Fruit fly (Drosophila melanogaster) whole organism, prepupa: ENCODE data around the gene CG9806.

Experiments
- CG10631 ChIP-seq: fragments of 200-800 bp; sonication (Bioruptor generic); optimal IDR thresholded peaks from 2 replicates; lab custom pipeline; 2016; ENCODE audit warnings: missing biosample characterization, missing genetic modification characterization
- CG10669 ChIP-seq: fragments of 200-800 bp; sonication (Bioruptor generic); optimal IDR thresholded peaks from 3 replicates; lab custom pipeline; 2018; ENCODE audit warnings: missing biosample characterization, mild to moderate bottlenecking, missing genetic modification characterization, moderate library complexity
- CG11294 ChIP-seq: fragments of 200-800 bp; sonication (Bioruptor generic); IDR thresholded peaks from 2 replicates; pipeline ENCODE4 v1.3.6; 2022; ENCODE audit warnings: missing biosample characterization, missing genetic modification characterization
- CG11762 ChIP-seq: fragments of 200-800 bp; sonication (Bioruptor generic); optimal IDR thresholded peaks from 3 replicates; lab custom pipeline; 2016; ENCODE audit warnings: missing biosample characterization, missing genetic modification characterization; ENCODE audit not compliant: insufficient read depth
- CG11902 ChIP-seq: fragments of 200-800 bp; sonication (Bioruptor generic); optimal IDR thresholded peaks from 3 replicates; lab custom pipeline; 2016; ENCODE audit warnings: missing biosample characterization, missing genetic modification characterization
- CG15336 ChIP-seq: fragments of 200-800 bp; sonication (Bioruptor generic); IDR thresholded peaks from 2 replicates; pipeline ENCODE4 v1.3.6; 2022; ENCODE audit warnings: missing biosample characterization, missing genetic modification characterization
- CG1621 ChIP-seq: fragments of 200-800 bp; sonication (Bioruptor generic); optimal IDR thresholded peaks from 3 replicates; lab custom pipeline; 2018; ENCODE audit warnings: missing biosample characterization, mild to moderate bottlenecking, missing genetic modification characterization
- CG16779 ChIP-seq: fragments of 200-800 bp; sonication (Bioruptor generic); optimal IDR thresholded peaks from 3 replicates; lab custom pipeline; 2017; ENCODE audit warnings: missing biosample characterization, mild to moderate bottlenecking, missing genetic modification characterization
- CG31627 ChIP-seq: fragments of 200-800 bp; sonication (Bioruptor generic); optimal IDR thresholded peaks from 3 replicates; lab custom pipeline; 2016; ENCODE audit warnings: missing biosample characterization, missing genetic modification characterization
- CG32006 ChIP-seq: fragments of 200-800 bp; sonication (Bioruptor generic); optimal IDR thresholded peaks from 3 replicates; lab custom pipeline; 2017; ENCODE audit warnings: missing biosample characterization, mild to moderate bottlenecking, missing genetic modification characterization
- CG3919 ChIP-seq: fragments of 200-800 bp; sonication (Bioruptor generic); optimal IDR thresholded peaks from 3 replicates; lab custom pipeline; 2016; ENCODE audit warnings: missing biosample characterization, missing genetic modification characterization
- CG4318 ChIP-seq: fragments of 200-800 bp; sonication (Bioruptor generic); optimal IDR thresholded peaks from 3 replicates; lab custom pipeline; 2017; ENCODE audit warnings: missing biosample characterization, mild to moderate bottlenecking, missing genetic modification characterization
- CG6276 ChIP-seq: fragments of 200-800 bp; sonication (Bioruptor generic); optimal IDR thresholded peaks from 2 replicates; lab custom pipeline; 2017; ENCODE audit warnings: missing biosample characterization, mild to moderate bottlenecking, missing genetic modification characterization
- CG6792 ChIP-seq: fragments of 200-800 bp; sonication (Bioruptor generic); optimal IDR thresholded peaks from 3 replicates; lab custom pipeline; 2016; ENCODE audit warnings: missing biosample characterization, missing genetic modification characterization
- CG6854 ChIP-seq: fragments of 200-800 bp; sonication (Bioruptor generic); optimal IDR thresholded peaks from 2 replicates; lab custom pipeline; 2017; ENCODE audit warnings: missing biosample characterization, mild to moderate bottlenecking, missing genetic modification characterization
- CG7368 ChIP-seq: fragments of 200-800 bp; sonication (Bioruptor generic); optimal IDR thresholded peaks from 3 replicates; lab custom pipeline; 2016; ENCODE audit warnings: missing biosample characterization, missing genetic modification characterization
- CG8319 ChIP-seq: fragments of 200-800 bp; sonication (Bioruptor generic); optimal IDR thresholded peaks from 3 replicates; lab custom pipeline; 2016; ENCODE audit warnings: missing biosample characterization, missing genetic modification characterization
- CG9139 ChIP-seq: fragments of 200-800 bp; sonication (Bioruptor generic); optimal IDR thresholded peaks from 3 replicates; lab custom pipeline; 2017; ENCODE audit warnings: missing biosample characterization, mild to moderate bottlenecking, missing genetic modification characterization
- Eip75B ChIP-seq: fragments of 200-800 bp; sonication (Bioruptor generic); optimal IDR thresholded peaks from 3 replicates; lab custom pipeline; 2016; ENCODE audit warnings: missing biosample characterization, missing genetic modification characterization
- Eip78C ChIP-seq: fragments of 200-800 bp; sonication (Bioruptor generic); peaks from one replicate; lab custom pipeline; 2016; ENCODE audit warnings: missing biosample characterization, missing genetic modification characterization
- Eip93F ChIP-seq: fragments of 200-800 bp; sonication (Bioruptor generic); optimal IDR thresholded peaks from 2 replicates; lab custom pipeline; 2016; ENCODE audit warnings: missing biosample characterization, mild to moderate bottlenecking, missing genetic modification characterization
- Ets21C ChIP-seq: fragments of 200-800 bp; sonication (Bioruptor generic); optimal IDR thresholded peaks from 3 replicates; lab custom pipeline; 2016; ENCODE audit warnings: missing biosample characterization, missing genetic modification characterization
- Ets96B ChIP-seq: fragments of 200-800 bp; optimal IDR thresholded peaks from 2 replicates; lab custom pipeline; 2019; ENCODE audit warnings: missing biosample characterization, mild to moderate bottlenecking, missing genetic modification characterization, moderate library complexity
- Gug ChIP-seq: fragments of 200-800 bp; sonication (Bioruptor generic); IDR thresholded peaks from 2 replicates; pipeline ENCODE4 v1.3.6; 2022; ENCODE audit warnings: missing biosample characterization, missing genetic modification characterization
- Hr39 ChIP-seq: fragments of 200-800 bp; sonication (Bioruptor generic); optimal IDR thresholded peaks from 2 replicates; lab custom pipeline; 2016; ENCODE audit warnings: missing biosample characterization, missing genetic modification characterization
- Lpt ChIP-seq: fragments of 200-800 bp; sonication (Bioruptor generic); optimal IDR thresholded peaks from 3 replicates; lab custom pipeline; 2016; ENCODE audit warnings: missing biosample characterization, missing genetic modification characterization
- Met ChIP-seq: fragments of 200-800 bp; sonication (Bioruptor generic); optimal IDR thresholded peaks from 3 replicates; lab custom pipeline; 2016; ENCODE audit warnings: missing biosample characterization, missing genetic modification characterization
- OdsH ChIP-seq: fragments of 200-800 bp; sonication (Bioruptor generic); optimal IDR thresholded peaks from 3 replicates; lab custom pipeline; 2016; ENCODE audit warnings: missing biosample characterization, missing genetic modification characterization
- Sox102F ChIP-seq: fragments of 200-800 bp; sonication (Bioruptor generic); optimal IDR thresholded peaks from 2 replicates; lab custom pipeline; 2016; ENCODE audit warnings: missing biosample characterization, mild to moderate bottlenecking, missing genetic modification characterization
- Sox14 ChIP-seq: fragments of 200-800 bp; sonication (Bioruptor generic); optimal IDR thresholded peaks from 3 replicates; lab custom pipeline; 2016; ENCODE audit warnings: missing biosample characterization, missing genetic modification characterization
- Sox15 ChIP-seq: fragments of 200-800 bp; sonication (Bioruptor generic); optimal IDR thresholded peaks from 3 replicates; lab custom pipeline; 2016; ENCODE audit warnings: missing biosample characterization, missing genetic modification characterization
- achi ChIP-seq: fragments of 200-800 bp; sonication (Bioruptor generic); optimal IDR thresholded peaks from 3 replicates; lab custom pipeline; 2016; ENCODE audit warnings: missing biosample characterization, missing genetic modification characterization
- acj6 ChIP-seq: fragments of 200-800 bp; sonication (Bioruptor generic); optimal IDR thresholded peaks from 3 replicates; lab custom pipeline; 2016; ENCODE audit warnings: missing biosample characterization, missing genetic modification characterization
- cyc ChIP-seq: fragments of 200-800 bp; sonication (Bioruptor generic); optimal IDR thresholded peaks from 3 replicates; lab custom pipeline; 2016; ENCODE audit warnings: missing biosample characterization, missing genetic modification characterization
- dac ChIP-seq: fragments of 200-800 bp; sonication (Bioruptor generic); optimal IDR thresholded peaks from 2 replicates; lab custom pipeline; 2017; ENCODE audit warnings: missing biosample characterization, mild to moderate bottlenecking, missing genetic modification characterization
- esn ChIP-seq: fragments of 200-800 bp; sonication (Bioruptor generic); optimal IDR thresholded peaks from 2 replicates; lab custom pipeline; 2016; ENCODE audit warnings: missing biosample characterization, mild to moderate bottlenecking, missing genetic modification characterization, moderate library complexity
- fd59A ChIP-seq: fragments of 200-800 bp; sonication (Bioruptor generic); optimal IDR thresholded peaks from 2 replicates; lab custom pipeline; 2017; ENCODE audit warnings: missing biosample characterization, mild to moderate bottlenecking, missing genetic modification characterization, missing genetic modification reagents
- fd85E ChIP-seq: fragments of 200-800 bp; sonication (Bioruptor generic); optimal IDR thresholded peaks from 3 replicates; lab custom pipeline; 2016; ENCODE audit warnings: missing biosample characterization, missing genetic modification characterization
- net ChIP-seq: fragments of 200-800 bp; sonication (Bioruptor generic); optimal IDR thresholded peaks from 3 replicates; lab custom pipeline; 2016; ENCODE audit warnings: missing biosample characterization, missing genetic modification characterization
- pdm3 ChIP-seq: fragments of 200-800 bp; sonication (Bioruptor generic); optimal IDR thresholded peaks from 3 replicates; lab custom pipeline; 2016; ENCODE audit warnings: missing biosample characterization, missing genetic modification characterization
- salr ChIP-seq, 2 experiments: fragments of 200-800 bp; sonication (Bioruptor generic); optimal IDR thresholded peaks; 3 replicates each; lab custom pipeline; 2016 to 2018; ENCODE audit warnings: missing biosample characterization in 2 of 2, missing genetic modification characterization in 2 of 2, mild to moderate bottlenecking in 1 of 2
- spab ChIP-seq: fragments of 200-800 bp; sonication (Bioruptor generic); optimal IDR thresholded peaks from 2 replicates; lab custom pipeline; 2017; ENCODE audit warnings: missing biosample characterization, mild to moderate bottlenecking, missing genetic modification characterization, missing genetic modification reagents
- ss ChIP-seq, 2 experiments: fragments of 200-800 bp; sonication (Bioruptor generic); optimal IDR thresholded peaks; 2 replicates in 1 of 2; 3 replicates in 1 of 2; lab custom pipeline; 2017 to 2018; ENCODE audit warnings: mild to moderate bottlenecking in 2 of 2, missing biosample characterization in 2 of 2, missing genetic modification characterization in 2 of 2, moderate library complexity in 1 of 2
- svp ChIP-seq: fragments of 200-800 bp; sonication (Bioruptor generic); peaks from one replicate; lab custom pipeline; 2016; ENCODE audit warnings: missing biosample characterization, missing genetic modification characterization
- vri ChIP-seq: fragments of 200-800 bp; sonication (Bioruptor generic); optimal IDR thresholded peaks from 3 replicates; lab custom pipeline; 2016; ENCODE audit warnings: missing biosample characterization, mild to moderate bottlenecking, missing genetic modification characterization

The CG9806 gene

DNA sequence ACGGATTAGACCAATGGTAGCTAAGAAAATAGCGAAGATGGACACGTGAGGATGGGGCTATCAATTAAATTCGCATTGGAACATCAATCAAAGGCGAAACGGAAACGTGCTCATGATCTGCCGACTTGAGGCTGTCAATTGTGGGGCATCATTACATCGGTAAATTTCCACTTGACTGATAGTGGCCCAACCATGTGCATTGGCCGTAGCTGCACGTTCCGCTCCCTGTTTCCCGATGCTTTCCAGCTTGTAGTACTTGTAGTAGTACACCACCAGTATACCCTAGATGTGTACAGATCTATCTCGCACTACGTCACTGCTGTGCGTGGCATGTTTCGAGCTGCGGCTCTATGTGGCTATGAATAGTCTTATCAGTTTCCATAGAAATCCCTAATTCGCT, 27.6 kb downstream of the CG9806 start:
- no peak for TF ChIP-seq CG32006 (GFP tag; lab: Kevin White, UChicago)
- peak; percentile 51 for TF ChIP-seq svp (GFP tag; lab: Kevin White, UChicago)

dm6 chrX:10595813-10596212, 31.1 kb downstream of the CG9806 start, which contains the start of the genes Hmr and CG2124:
TSS of gene Hmr (minus strand) at chrX:10595855.
TSS of gene CG2124 (plus strand) at chrX:10596122.
- TF ChIP-seq Eip93F (GFP tag; lab: Kevin White, UChicago) (no peak), CG6854 (GFP tag; lab: Kevin White, UChicago) (no peak), fd59A (GFP tag; lab: Kevin White, UChicago) (no peak), vri (no peak), Ets21C (GFP tag; lab: Kevin White, UChicago) (no peak), CG31627 (GFP tag; lab: Kevin White, UChicago) (no peak), svp (GFP tag; lab: Kevin White, UChicago) (no peak), CG11762 (GFP tag; lab: Kevin White, UChicago) (no peak), Gug (GFP tag; lab: Robert Waterston, UW) (no peak), CG1621 (tag; lab: Kevin White, UChicago) (no peak), net (GFP tag; lab: Kevin White, UChicago) (no peak), achi (GFP tag; lab: Kevin White, UChicago) (no peak), cyc (GFP tag; lab: Kevin White, UChicago) (no peak), salr (GFP tag; optimal IDR thresholded peaks at IDR 0.05; lab: Kevin White, UChicago) (no peak), CG32006 (GFP tag; lab: Kevin White, UChicago) (no peak), Eip78C (GFP tag; lab: Kevin White, UChicago) (no peak), acj6 (GFP tag; lab: Kevin White, UChicago) (no peak)

DNA sequence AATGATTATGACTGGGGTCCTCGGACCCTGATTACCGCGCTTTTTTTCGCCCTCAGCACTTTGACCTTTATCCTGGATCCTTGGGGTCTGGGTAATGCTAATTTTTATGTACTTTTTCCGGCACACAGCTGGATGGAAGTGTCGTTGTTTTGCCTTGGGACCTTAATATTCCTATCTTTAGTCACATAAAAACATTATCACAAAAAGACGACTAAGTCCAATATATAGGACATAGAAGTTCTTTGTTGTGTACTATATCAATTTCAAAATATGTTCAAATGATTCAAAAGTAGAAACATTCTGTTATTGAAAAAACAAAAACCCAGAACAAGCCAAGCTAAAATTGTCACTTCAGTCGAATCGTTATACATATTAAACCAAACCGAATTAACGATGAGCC, 38.1 kb downstream of the CG9806 start, which contains the start of gene Rab9D:
Rab9D (plus strand) TSS at position 301 of the 400 bp plus-strand sequence.
- no peak for TF ChIP-seq Ets21C (GFP tag; lab: Kevin White, UChicago)
- no peak for TF ChIP-seq Eip78C (GFP tag; lab: Kevin White, UChicago)
- no peak for TF ChIP-seq Met
- no peak for TF ChIP-seq ss (GFP tag; optimal IDR thresholded peaks at IDR 0.05; lab: Kevin White, UChicago)
- TF ChIP-seq esn (GFP tag; lab: Kevin White, UChicago): no peak
- TF ChIP-seq CG8319: no peak
- no peak for TF ChIP-seq net (GFP tag; lab: Kevin White, UChicago)
- TF ChIP-seq CG11294: no peak
- no peak for TF ChIP-seq Hr39 (GFP tag; lab: Kevin White, UChicago)
- TF ChIP-seq achi (GFP tag; lab: Kevin White, UChicago): no peak
- TF ChIP-seq CG10669 (GFP tag; lab: Kevin White, UChicago): no peak
- no peak for TF ChIP-seq fd59A (GFP tag; lab: Kevin White, UChicago)
- TF ChIP-seq CG4318 (GFP tag; lab: Kevin White, UChicago): no peak
- no peak for TF ChIP-seq CG6276

- TF ChIP-seq Sox14 (GFP tag; lab: Kevin White, UChicago): peak; percentile 71
- no peak for TF ChIP-seq OdsH
- TF ChIP-seq CG11294: peak; percentile 71
- no peak for TF ChIP-seq fd85E (GFP tag; lab: Kevin White, UChicago)
- peak; percentile 73 for TF ChIP-seq CG3919
- peak; percentile 79 for TF ChIP-seq CG6276
- TF ChIP-seq spab: no peak
- TF ChIP-seq Eip93F (GFP tag; lab: Kevin White, UChicago): no peak
- peak; percentile 80 for TF ChIP-seq CG15336
- TF ChIP-seq CG6792 (GFP tag; lab: Kevin White, UChicago): peak; percentile 55
- TF ChIP-seq CG9139 (GFP tag; lab: Kevin White, UChicago): peak; percentile 23
- TF ChIP-seq CG7368 (GFP tag; lab: Kevin White, UChicago): peak; percentile 53
- TF ChIP-seq CG16779: peak; percentile 58
- peak; percentile 21 for TF ChIP-seq dac (GFP tag; lab: Kevin White, UChicago)
- TF ChIP-seq CG4318 (GFP tag; lab: Kevin White, UChicago): no peak
- no peak for TF ChIP-seq Sox102F
- TF ChIP-seq acj6 (GFP tag; lab: Kevin White, UChicago): peak; percentile 76
- peak; percentile 67 for TF ChIP-seq CG10669 (GFP tag; lab: Kevin White, UChicago)
- peak; percentile 40 for TF ChIP-seq Sox15
- peak; percentile 45 for TF ChIP-seq CG11902 (GFP tag; lab: Kevin White, UChicago)
- peak; percentile 93 for TF ChIP-seq Eip78C (GFP tag; lab: Kevin White, UChicago)
- peak; percentile 26 for TF ChIP-seq Lpt (GFP tag; lab: Kevin White, UChicago)
- TF ChIP-seq esn (GFP tag; lab: Kevin White, UChicago): peak; percentile 61
- peak; percentile 77 for TF ChIP-seq pdm3
- TF ChIP-seq Ets96B (tag; lab: Kevin White, UChicago): peak; percentile 61
- peak; percentile 67 for TF ChIP-seq CG10631
- no peak for TF ChIP-seq Eip75B (GFP tag; lab: Kevin White, UChicago)
These were observed 39.5 kb downstream of the CG9806 start for dm6 chrX:10587445-10587844.
